Worm (Caenorhabditis elegans) whole organism, L1 larva: ENCODE results near the gene srx-134.

Experiments used
- F16B12.6 ChIP-seq: fragments of 150-350 bp; optimal IDR thresholded peaks from 2 replicates; lab custom pipeline; 2014; ENCODE audit warnings: missing biosample characterization, missing genetic modification characterization
- Y116A8C.19 ChIP-seq: sonication (generic microtip); optimal IDR thresholded peaks from 2 replicates; lab custom pipeline; 2016; ENCODE audit warnings: missing compliant biosample characterization, missing genetic modification characterization, borderline replicate concordance
- aha-1 ChIP-seq: fragments of 150-350 bp; optimal IDR thresholded peaks from 2 replicates; lab custom pipeline; 2014; ENCODE audit warnings: missing biosample characterization, missing genetic modification characterization
- aly-2 ChIP-seq: fragments of 150-350 bp; optimal IDR thresholded peaks from 2 replicates; lab custom pipeline; 2014; ENCODE audit warnings: missing biosample characterization, missing genetic modification characterization
- ama-1 ChIP-seq: fragments of 150-350 bp; optimal IDR thresholded peaks from 2 replicates; lab custom pipeline; 2014
- ceh-8 ChIP-seq: fragments of 200-800 bp; sonication (Bioruptor generic); optimal IDR thresholded peaks from 2 replicates; lab custom pipeline; 2018; ENCODE audit warnings: mild to moderate bottlenecking, missing genetic modification characterization, moderate library complexity, missing compliant biosample characterization
- ceh-82 ChIP-seq, 3 experiments: fragments of 150-350 bp in 1 of 3; sonication (generic microtip) in 2 of 3; optimal IDR thresholded peaks; 2 replicates each; lab custom pipeline; 2014 to 2017; ENCODE audit warnings: missing biosample characterization in 3 of 3, missing genetic modification characterization in 3 of 3
- ces-1 ChIP-seq: fragments of 150-350 bp; optimal IDR thresholded peaks from 2 replicates; lab custom pipeline; 2014; ENCODE audit warnings: missing biosample characterization, missing genetic modification reagents, missing genetic modification characterization
- dsc-1 ChIP-seq: sonication (generic microtip); optimal IDR thresholded peaks from 2 replicates; lab custom pipeline; 2016; ENCODE audit warnings: mild to moderate bottlenecking, missing genetic modification characterization, missing compliant biosample characterization
- efl-3 ChIP-seq: fragments of 200-800 bp; sonication (Bioruptor generic); optimal IDR thresholded peaks from 2 replicates; lab custom pipeline; 2018; ENCODE audit warnings: mild to moderate bottlenecking, missing genetic modification characterization, missing compliant biosample characterization
- elt-2 ChIP-seq: sonication (generic microtip); optimal IDR thresholded peaks from 2 replicates; lab custom pipeline; 2016; ENCODE audit warnings: missing genetic modification characterization, mild to moderate bottlenecking, inconsistent platforms, missing compliant biosample characterization, missing genetic modification reagents
- elt-3 ChIP-seq, 6 experiments: fragments of 150-350 bp in 1 of 6; sonication (generic microtip); optimal IDR thresholded peaks; 2 replicates each; lab custom pipeline; 2017 to 2018; ENCODE audit warnings: missing biosample characterization in 6 of 6, missing genetic modification characterization in 6 of 6, inconsistent platforms in 1 of 6
- ets-5 ChIP-seq: fragments of 200-800 bp; sonication (Bioruptor generic); IDR thresholded peaks from 2 replicates; pipeline ENCODE4 v1.3.6; 2022; ENCODE audit warnings: missing genetic modification characterization, missing compliant biosample characterization
- fkh-10 ChIP-seq: sonication (generic microtip); optimal IDR thresholded peaks from 2 replicates; lab custom pipeline; 2017; ENCODE audit warnings: missing biosample characterization, missing genetic modification reagents, missing genetic modification characterization
- fkh-4 ChIP-seq: sonication (generic microtip); optimal IDR thresholded peaks from 2 replicates; lab custom pipeline; 2016; ENCODE audit warnings: missing compliant biosample characterization, missing genetic modification characterization, borderline replicate concordance
- fkh-8 ChIP-seq: sonication (generic microtip); optimal IDR thresholded peaks from 2 replicates; lab custom pipeline; 2016; ENCODE audit warnings: mild to moderate bottlenecking, missing genetic modification characterization, missing compliant biosample characterization
- fos-1 ChIP-seq: fragments of 150-350 bp; optimal IDR thresholded peaks from 2 replicates; lab custom pipeline; 2014; ENCODE audit warnings: missing biosample characterization, missing genetic modification characterization
- grh-1 ChIP-seq: fragments of 200-800 bp; sonication (Bioruptor generic); IDR thresholded peaks from 2 replicates; pipeline ENCODE4 v1.3.6; 2022; ENCODE audit warnings: missing genetic modification reagents, missing genetic modification characterization, missing compliant biosample characterization
- hpl-2 ChIP-seq: fragments of 150-350 bp; optimal IDR thresholded peaks from 2 replicates; lab custom pipeline; 2014; ENCODE audit warnings: missing biosample characterization, missing genetic modification reagents, missing genetic modification characterization
- irx-1 ChIP-seq: sonication (generic microtip); optimal IDR thresholded peaks from 2 replicates; lab custom pipeline; 2016; ENCODE audit warnings: missing genetic modification characterization, missing compliant biosample characterization
- lin-14 ChIP-seq: fragments of 200-800 bp; sonication (Bioruptor generic); optimal IDR thresholded peaks from 2 replicates; lab custom pipeline; 2018; ENCODE audit warnings: mild to moderate bottlenecking, missing genetic modification characterization, moderate library complexity, missing compliant biosample characterization
- lin-35 ChIP-seq, 2 experiments: fragments of 150-350 bp; optimal IDR thresholded peaks; 2 replicates each; lab custom pipeline; 2014; ENCODE audit warnings: missing biosample characterization in 2 of 2, missing genetic modification characterization in 2 of 2, missing genetic modification reagents in 2 of 2
- lir-3 ChIP-seq: sonication (generic microtip); optimal IDR thresholded peaks from 2 replicates; lab custom pipeline; 2016; ENCODE audit warnings: mild to moderate bottlenecking, missing genetic modification characterization, moderate library complexity, missing compliant biosample characterization; ENCODE audit not compliant: poor library complexity
- mab-9 ChIP-seq: fragments of 200-800 bp; sonication (Bioruptor generic); IDR thresholded peaks from 2 replicates; pipeline ENCODE4 v1.3.6; 2022; ENCODE audit warnings: missing genetic modification reagents, missing genetic modification characterization, missing compliant biosample characterization
- mef-2 ChIP-seq: fragments of 150-350 bp; optimal IDR thresholded peaks from 2 replicates; lab custom pipeline; 2014; ENCODE audit warnings: missing biosample characterization, missing genetic modification characterization
- nhr-11 ChIP-seq: fragments of 150-350 bp; optimal IDR thresholded peaks from 2 replicates; lab custom pipeline; 2014; ENCODE audit warnings: missing biosample characterization, missing genetic modification characterization
- nhr-20 ChIP-seq: sonication (generic microtip); optimal IDR thresholded peaks from 2 replicates; lab custom pipeline; 2016; ENCODE audit warnings: mild to moderate bottlenecking, missing genetic modification characterization, missing compliant biosample characterization
- nhr-76 ChIP-seq: sonication (generic microtip); optimal IDR thresholded peaks from 2 replicates; lab custom pipeline; 2017; ENCODE audit warnings: missing biosample characterization, missing genetic modification characterization
- nhr-77 ChIP-seq: fragments of 150-350 bp; optimal IDR thresholded peaks from 2 replicates; lab custom pipeline; 2014; ENCODE audit warnings: missing biosample characterization, missing genetic modification characterization
- nhr-84 ChIP-seq: sonication (generic microtip); optimal IDR thresholded peaks from 2 replicates; lab custom pipeline; 2017; ENCODE audit warnings: missing biosample characterization, missing genetic modification characterization
- nhr-85 ChIP-seq: sonication (generic microtip); peaks from one replicate; lab custom pipeline; 2016; ENCODE audit warnings: missing genetic modification characterization, inconsistent platforms, missing compliant biosample characterization
- nhr-90 ChIP-seq: sonication (generic microtip); optimal IDR thresholded peaks from 2 replicates; lab custom pipeline; 2016; ENCODE audit warnings: mild to moderate bottlenecking, missing genetic modification characterization, missing compliant biosample characterization; ENCODE audit not compliant: poor library complexity
- pag-3 ChIP-seq: sonication (generic microtip); optimal IDR thresholded peaks from 2 replicates; lab custom pipeline; 2017; ENCODE audit warnings: missing genetic modification characterization, mild to moderate bottlenecking, missing compliant biosample characterization, antibody characterized with exemption, borderline replicate concordance; ENCODE audit not compliant: insufficient read depth
- pax-3 ChIP-seq: fragments of 200-800 bp; sonication (Bioruptor generic); optimal IDR thresholded peaks from 2 replicates; lab custom pipeline; 2018; ENCODE audit warnings: mild to moderate bottlenecking, missing genetic modification characterization, moderate library complexity, missing compliant biosample characterization
- snpc-4 ChIP-seq: fragments of 150-350 bp; optimal IDR thresholded peaks from 2 replicates; lab custom pipeline; 2014; ENCODE audit warnings: missing biosample characterization, missing genetic modification characterization
- snu-23 ChIP-seq: sonication (generic microtip); optimal IDR thresholded peaks from 2 replicates; lab custom pipeline; 2016; ENCODE audit warnings: missing genetic modification characterization, missing compliant biosample characterization
- sox-4 ChIP-seq: sonication (generic microtip); optimal IDR thresholded peaks from 2 replicates; lab custom pipeline; 2016; ENCODE audit warnings: missing genetic modification characterization, missing compliant biosample characterization
- tbx-2 ChIP-seq: sonication (generic microtip); optimal IDR thresholded peaks from 2 replicates; lab custom pipeline; 2016; ENCODE audit warnings: missing genetic modification characterization, missing compliant biosample characterization
- unc-130 ChIP-seq: fragments of 150-350 bp; optimal IDR thresholded peaks from 2 replicates; lab custom pipeline; 2017; ENCODE audit warnings: missing biosample characterization, missing genetic modification characterization, inconsistent platforms
- unc-30 ChIP-seq: sonication (generic microtip); optimal IDR thresholded peaks from 2 replicates; lab custom pipeline; 2017; ENCODE audit warnings: missing biosample characterization, missing genetic modification characterization
- zag-1 ChIP-seq: fragments of 150-350 bp; optimal IDR thresholded peaks from 2 replicates; lab custom pipeline; 2014; ENCODE audit warnings: missing biosample characterization, missing genetic modification characterization
- zip-4 ChIP-seq: fragments of 200-800 bp; sonication (Bioruptor generic); optimal IDR thresholded peaks from 2 replicates; lab custom pipeline; 2018; ENCODE audit warnings: mild to moderate bottlenecking, missing genetic modification characterization, moderate library complexity, missing compliant biosample characterization
- ztf-4 ChIP-seq: fragments of 150-350 bp; optimal IDR thresholded peaks from 2 replicates; lab custom pipeline; 2014; ENCODE audit warnings: missing biosample characterization, missing genetic modification characterization

The srx-134 gene

ce11 chrV:13878226-13878625 is 21.9 kb upstream of the srx-134 start (continued):
- TF ChIP-seq lin-35 (GFP tag; optimal IDR thresholded peaks at IDR 0.05; lab: Kevin White, UChicago) (peak in 1 of 2 experiments; percentile 20), pag-3 (tag; lab: Kevin White, UChicago) (peak; percentile 42), mef-2 (tag; lab: Kevin White, UChicago) (no peak), irx-1 (tag; lab: Kevin White, UChicago) (no peak), lir-3 (tag; lab: Kevin White, UChicago) (no peak), ets-5 (GFP tag; lab: Robert Waterston, UW) (no peak), unc-130 (no peak), nhr-84 (tag; lab: Kevin White, UChicago) (no peak), nhr-11 (tag; lab: Kevin White, UChicago) (no peak), grh-1 (GFP tag; lab: Robert Waterston, UW) (no peak), elt-3 (tag; optimal IDR thresholded peaks at IDR 0.05; lab: Kevin White, UChicago) (peak in 3 of 6 experiments; percentile 24 to 59 (median 31)), ces-1 (GFP tag; lab: Kevin White, UChicago) (no peak), Y116A8C.19 (no peak), mab-9 (GFP tag; lab: Robert Waterston, UW) (no peak), sox-4 (tag; lab: Kevin White, UChicago) (no peak), F16B12.6 (tag; lab: Kevin White, UChicago) (no peak), nhr-20 (tag; lab: Kevin White, UChicago) (peak; percentile 48), ceh-8 (GFP tag; lab: Kevin White, UChicago) (no peak), lin-14 (GFP tag; lab: Kevin White, UChicago) (peak; percentile 46), hpl-2 (no peak), ztf-4 (no peak), fkh-4 (no peak), ama-1 (lab: Kevin White, UChicago) (no peak), fkh-8 (tag; lab: Kevin White, UChicago) (no peak), snpc-4 (no peak), aly-2 (tag; lab: Kevin White, UChicago) (no peak), zag-1 (tag; lab: Kevin White, UChicago) (no peak), dsc-1 (tag; lab: Kevin White, UChicago) (no peak), nhr-90 (tag; lab: Kevin White, UChicago) (no peak), tbx-2 (tag; lab: Kevin White, UChicago) (no peak)

- no peak for TF ChIP-seq nhr-85 (tag; lab: Kevin White, UChicago)
- no peak for TF ChIP-seq unc-30 (tag; lab: Kevin White, UChicago)
- no peak for TF ChIP-seq ceh-8 (GFP tag; lab: Kevin White, UChicago)
- TF ChIP-seq elt-3 (tag; optimal IDR thresholded peaks at IDR 0.05; lab: Kevin White, UChicago): no peak
- no peak for TF ChIP-seq pag-3 (tag; lab: Kevin White, UChicago)
- TF ChIP-seq snu-23 (GFP tag; lab: Kevin White, UChicago): no peak
- no peak for TF ChIP-seq lir-3 (tag; lab: Kevin White, UChicago)
- TF ChIP-seq F16B12.6 (tag; lab: Kevin White, UChicago): no peak
- TF ChIP-seq efl-3 (GFP tag; lab: Kevin White, UChicago): no peak
- no peak for TF ChIP-seq snpc-4
- no peak for TF ChIP-seq zip-4
Observed at ce11 chrV:13876529-13876928, 20.3 kb upstream of the srx-134 start, which contains the start of gene T22G5.1. Gene T22G5.1, plus strand, starts transcription at chrV:13876829.

DNA sequence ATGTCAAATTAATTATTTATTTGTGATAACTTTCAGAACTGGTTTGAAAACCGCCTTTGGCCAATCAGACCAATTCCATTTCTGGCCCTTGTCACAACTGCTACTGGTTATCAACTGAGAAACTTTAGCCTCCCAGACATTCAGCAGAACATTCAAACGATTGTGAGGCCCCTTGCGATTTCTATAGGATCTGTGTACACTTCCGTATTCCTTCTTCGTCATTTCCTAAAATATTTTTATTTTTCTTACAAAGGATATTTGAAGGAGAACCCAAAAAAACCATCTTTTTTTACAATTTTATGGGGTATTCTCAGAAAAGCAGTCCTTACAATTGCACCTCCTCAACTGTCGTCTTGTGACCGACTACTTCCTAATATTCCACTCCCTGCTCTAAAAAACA is 17.0 kb upstream of the srx-134 start:
- TF ChIP-seq nhr-77 (tag; lab: Kevin White, UChicago): no peak
- TF ChIP-seq nhr-85 (tag; lab: Kevin White, UChicago): peak; percentile 1

ce11 chrV:13872895-13873294 is 16.6 kb upstream of the srx-134 start, which contains the start of gene cpt-5:
Gene cpt-5, plus strand, starts transcription at chrV:13873195.
- TF ChIP-seq elt-2 (no peak), ceh-82 (tag; optimal IDR thresholded peaks at IDR 0.05; lab: Kevin White, UChicago) (no peak), pax-3 (no peak), nhr-76 (no peak), fos-1 (tag; lab: Kevin White, UChicago) (no peak), fkh-10 (GFP tag; lab: Kevin White, UChicago) (no peak), aha-1 (tag; lab: Kevin White, UChicago) (no peak), zag-1 (tag; lab: Kevin White, UChicago) (no peak)
- TF ChIP-seq, all 84 proteins: peak for 0
